Worm (Caenorhabditis elegans): ENCODE data around the gene srm-5.
A peak's percentile ranks its signal among the peaks of the same experiment; 100 is the strongest.

srm-5 gene

DNA sequence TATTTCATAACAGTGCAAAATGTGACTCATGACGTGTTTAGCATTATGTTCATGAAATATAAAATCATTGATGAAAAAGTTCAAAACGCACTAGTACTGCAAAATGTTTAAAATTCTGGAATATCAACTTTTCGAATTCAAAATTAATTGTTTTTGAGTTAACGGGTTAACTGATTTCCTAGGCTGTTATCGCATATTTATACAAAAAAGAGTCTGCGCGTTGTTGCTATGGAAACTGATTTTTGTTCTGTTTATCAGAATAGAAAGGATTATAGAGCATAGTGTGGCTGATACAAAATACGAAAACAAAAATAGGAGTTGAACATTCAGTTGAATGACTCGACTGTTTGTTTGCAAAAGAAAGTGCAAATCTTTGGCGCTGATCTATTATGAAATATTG lies 17.4 kb upstream of the srm-5 start:
- no peak for TF ChIP-seq nhr-28 (tag; optimal IDR thresholded peaks at IDR 0.05)
- no peak for TF ChIP-seq pqm-1 (tag; optimal IDR thresholded peaks at IDR 0.05)

ce11 chrV:14319101-14319781 lies 15.8 kb upstream of the srm-5 start, which contains the start of gene F47B8.13:
F47B8.13 (minus strand) TSS chrV:14319731.
- no peak for TF ChIP-seq ceh-28 (tag; optimal IDR thresholded peaks at IDR 0.05)
- TF ChIP-seq eor-1 (tag; optimal IDR thresholded peaks at IDR 0.05): no peak
- no peak for TF ChIP-seq ceh-82 (tag; optimal IDR thresholded peaks at IDR 0.05)
- TF ChIP-seq elt-2 (tag; optimal IDR thresholded peaks at IDR 0.05): no peak
- TF ChIP-seq fkh-10 (GFP tag; optimal IDR thresholded peaks at IDR 0.05): no peak
- no peak for TF ChIP-seq daf-12 (tag; optimal IDR thresholded peaks at IDR 0.05)
- TF ChIP-seq nhr-77 (tag; optimal IDR thresholded peaks at IDR 0.05): no peak
- no peak for TF ChIP-seq lin-39 (tag; optimal IDR thresholded peaks at IDR 0.05)
- no peak for TF ChIP-seq mdl-1 (tag; optimal IDR thresholded peaks at IDR 0.05)
- no peak for TF ChIP-seq nfya-1 (tag; optimal IDR thresholded peaks at IDR 0.05; ENCODE audit: insufficient read depth)
- no peak for TF ChIP-seq R02D3.7 (tag; optimal IDR thresholded peaks at IDR 0.05)
- no peak for TF ChIP-seq nhr-11 (tag; optimal IDR thresholded peaks at IDR 0.05)

DNA sequence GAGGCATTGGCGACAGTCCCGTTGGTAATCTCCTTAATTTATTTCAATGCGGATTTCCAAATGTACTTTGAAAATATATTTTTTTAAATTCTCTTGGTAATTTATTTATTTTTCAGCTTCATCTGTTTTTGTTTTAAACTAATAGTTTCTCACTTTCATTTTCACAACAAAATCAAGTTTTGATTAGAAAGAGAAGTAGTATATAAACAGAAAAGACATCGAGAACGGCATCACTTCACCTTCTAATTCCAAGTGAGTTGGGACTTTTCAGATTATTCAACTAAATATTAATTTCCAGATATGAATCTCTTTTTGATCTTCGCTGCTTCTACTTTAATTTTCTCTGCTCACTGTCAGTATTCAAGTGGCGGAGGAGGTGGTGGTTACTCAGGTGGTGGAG lies 14.8 kb upstream of the srm-5 start, which contains the start of gene F47B8.14:
TSS of gene F47B8.14 (plus strand) at position 301 of the 400 bp plus-strand sequence.
- TF ChIP-seq skn-1 (tag; optimal IDR thresholded peaks at IDR 0.05) (no peak), nhr-28 (tag; optimal IDR thresholded peaks at IDR 0.05) (no peak), nfya-1 (tag; optimal IDR thresholded peaks at IDR 0.05; ENCODE audit: insufficient read depth) (no peak), daf-12 (tag; optimal IDR thresholded peaks at IDR 0.05) (no peak), unc-39 (tag; optimal IDR thresholded peaks at IDR 0.05) (no peak), snpc-4 (tag; optimal IDR thresholded peaks at IDR 0.05) (no peak), ztf-11 (tag; optimal IDR thresholded peaks at IDR 0.05) (no peak), mml-1 (tag; optimal IDR thresholded peaks at IDR 0.05) (no peak), lin-15B (tag; optimal IDR thresholded peaks at IDR 0.05) (no peak), nhr-76 (tag; optimal IDR thresholded peaks at IDR 0.05) (no peak), lin-39 (tag; optimal IDR thresholded peaks at IDR 0.05) (no peak), hmg-11 (tag; optimal IDR thresholded peaks at IDR 0.05) (no peak), jun-1 (tag; optimal IDR thresholded peaks at IDR 0.05) (no peak)

DNA sequence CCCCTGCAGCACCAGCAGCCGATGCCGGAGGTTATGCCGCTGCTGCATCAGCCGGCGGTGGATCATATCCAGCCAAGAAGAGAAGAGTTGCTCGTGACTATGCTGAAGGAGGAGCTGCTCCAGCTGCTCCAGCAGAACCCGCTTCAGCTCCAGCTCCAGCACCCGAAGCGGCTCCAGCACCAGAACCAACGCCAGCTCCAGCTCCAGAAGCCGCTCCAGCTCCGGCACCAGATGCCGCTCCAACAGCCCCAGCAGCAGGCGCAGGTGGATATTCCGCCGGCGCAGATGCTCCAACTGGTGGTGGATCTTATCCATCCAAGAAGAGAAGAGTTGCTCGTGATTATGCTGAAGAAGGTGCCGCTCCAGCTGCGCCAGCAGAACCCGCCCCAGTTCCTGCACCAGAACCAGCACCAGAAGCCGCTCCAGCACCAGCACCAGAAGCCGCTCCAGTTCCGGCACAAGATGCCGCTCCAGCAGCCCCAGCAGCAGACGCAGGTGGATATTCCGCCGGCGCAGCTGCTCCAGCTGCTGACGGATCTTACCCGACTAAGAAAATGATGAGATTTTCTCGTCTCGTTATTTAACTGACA lies 14.2 kb upstream of the srm-5 start:
- TF ChIP-seq aly-2 (tag; optimal IDR thresholded peaks at IDR 0.05) (no peak), lin-39 (tag; optimal IDR thresholded peaks at IDR 0.05) (no peak), nhr-12 (tag; optimal IDR thresholded peaks at IDR 0.05) (no peak), hmg-11 (tag; optimal IDR thresholded peaks at IDR 0.05) (no peak), mml-1 (tag; optimal IDR thresholded peaks at IDR 0.05) (no peak), nhr-67 (tag; optimal IDR thresholded peaks at IDR 0.05) (no peak), tbx-2 (tag; optimal IDR thresholded peaks at IDR 0.05) (no peak), lin-15B (tag; optimal IDR thresholded peaks at IDR 0.05) (no peak), fos-1 (tag; optimal IDR thresholded peaks at IDR 0.05) (no peak), nhr-11 (tag; optimal IDR thresholded peaks at IDR 0.05) (no peak), nhr-76 (tag; optimal IDR thresholded peaks at IDR 0.05) (no peak), ceh-82 (tag; optimal IDR thresholded peaks at IDR 0.05) (no peak), daf-12 (tag; optimal IDR thresholded peaks at IDR 0.05) (no peak)

ce11 chrV:14322743-14323142 lies 12.3 kb upstream of the srm-5 start, which contains the start of gene F47B8.3:
F47B8.3 (minus strand) TSS chrV:14323003.
- TF ChIP-seq fos-1 (tag; optimal IDR thresholded peaks at IDR 0.05) (no peak), lin-39 (tag; optimal IDR thresholded peaks at IDR 0.05) (no peak), snpc-4 (tag; optimal IDR thresholded peaks at IDR 0.05) (peak; percentile 17), egl-5 (tag; optimal IDR thresholded peaks at IDR 0.05) (peak; percentile 27), skn-1 (tag; optimal IDR thresholded peaks at IDR 0.05) (peak; percentile 14), lin-15B (tag; optimal IDR thresholded peaks at IDR 0.05) (peak; percentile 15), pha-4 (tag; optimal IDR thresholded peaks at IDR 0.05) (peak; percentile 63), nhr-23 (tag; optimal IDR thresholded peaks at IDR 0.05) (peak; percentile 6), hmg-11 (tag; optimal IDR thresholded peaks at IDR 0.05) (peak; percentile 43), aly-2 (tag; optimal IDR thresholded peaks at IDR 0.05) (no peak), nhr-11 (tag; optimal IDR thresholded peaks at IDR 0.05) (no peak), ceh-28 (tag; optimal IDR thresholded peaks at IDR 0.05) (no peak), nhr-25 (tag; optimal IDR thresholded peaks at IDR 0.05) (peak; percentile 45), mdl-1 (tag; optimal IDR thresholded peaks at IDR 0.05) (no peak), ama-1 (optimal IDR thresholded peaks at IDR 0.05) (peak; percentile 5), nfya-1 (tag; optimal IDR thresholded peaks at IDR 0.05; ENCODE audit: insufficient read depth) (peak; percentile 69)
